Fruit fly (Drosophila melanogaster) S2 (cell line): ENCODE data around the gene Rab7.

Source experiments
- CG8478 ChIP-seq: fragments of >200 bp; optimal IDR thresholded peaks from 2 replicates; lab custom pipeline; 2018
- CTCF ChIP-seq, 2 experiments: fragments of >200 bp; optimal IDR thresholded peaks; 2 replicates each; lab custom pipeline; 2018

- TF ChIP-seq CG8478 (lab: Kevin White, UChicago) (no peak), CTCF (optimal IDR thresholded peaks at IDR 0.05; lab: Kevin White, UChicago) (no peak)
These were observed 22.6 kb downstream of the Rab7 start for dm6 chr3R:24015449-24015848.
